Worm (Caenorhabditis elegans) whole organism, late embryonic: ENCODE data around the gene coa-7.

Source experiments
- C08G9.2 ChIP-seq: sonication (generic microtip); optimal IDR thresholded peaks from 2 replicates; lab custom pipeline; 2016; ENCODE audit warnings: mild to moderate bottlenecking, missing genetic modification characterization, moderate library complexity, missing compliant biosample characterization
- C38D4.7 ChIP-seq: fragments of 200-800 bp; sonication (Bioruptor generic); optimal IDR thresholded peaks from 2 replicates; lab custom pipeline; 2018; ENCODE audit warnings: mild to moderate bottlenecking, missing genetic modification characterization, moderate library complexity, missing compliant biosample characterization
- F13H6.1 ChIP-seq: sonication (generic microtip); optimal IDR thresholded peaks from 2 replicates; lab custom pipeline; 2016; ENCODE audit warnings: missing genetic modification characterization, missing compliant biosample characterization
- K09A11.1 ChIP-seq: sonication (generic microtip); optimal IDR thresholded peaks from 2 replicates; lab custom pipeline; 2017; ENCODE audit warnings: antibody characterized with exemption, mild to moderate bottlenecking, missing genetic modification characterization, missing compliant biosample characterization; ENCODE audit not compliant: insufficient read depth
- T23F11.4 ChIP-seq: fragments of 200-800 bp; sonication (Bioruptor generic); optimal IDR thresholded peaks from 2 replicates; lab custom pipeline; 2018; ENCODE audit warnings: mild to moderate bottlenecking, missing genetic modification characterization, missing compliant biosample characterization
- Y22D7AL.16 ChIP-seq: sonication (generic microtip); optimal IDR thresholded peaks from 2 replicates; lab custom pipeline; 2016; ENCODE audit warnings: missing genetic modification characterization, missing compliant biosample characterization
- ahr-1 ChIP-seq: sonication (generic microtip); optimal IDR thresholded peaks from 2 replicates; lab custom pipeline; 2016; ENCODE audit warnings: missing genetic modification characterization, missing compliant biosample characterization
- ama-1 ChIP-seq: fragments of 150-350 bp; optimal IDR thresholded peaks from 2 replicates; lab custom pipeline; 2014
- ceh-18 ChIP-seq: sonication (generic microtip); optimal IDR thresholded peaks from 2 replicates; lab custom pipeline; 2016; ENCODE audit warnings: missing genetic modification characterization, missing compliant biosample characterization
- ceh-2 ChIP-seq: sonication (generic microtip); optimal IDR thresholded peaks from 2 replicates; lab custom pipeline; 2016; ENCODE audit warnings: missing genotype, missing genetic modification characterization, missing compliant biosample characterization
- ceh-22 ChIP-seq: sonication (generic microtip); optimal IDR thresholded peaks from 2 replicates; lab custom pipeline; 2017; ENCODE audit warnings: missing biosample characterization, missing genetic modification characterization
- ceh-31 ChIP-seq: sonication (generic microtip); optimal IDR thresholded peaks from 2 replicates; lab custom pipeline; 2016; ENCODE audit warnings: missing genetic modification characterization, missing compliant biosample characterization
- ceh-48 ChIP-seq: sonication (generic microtip); optimal IDR thresholded peaks from 2 replicates; lab custom pipeline; 2016; ENCODE audit warnings: missing genetic modification characterization, inconsistent platforms, missing compliant biosample characterization
- ceh-6 ChIP-seq: fragments of 200-800 bp; sonication (Bioruptor generic); optimal IDR thresholded peaks from 2 replicates; lab custom pipeline; 2018; ENCODE audit warnings: mild to moderate bottlenecking, missing genetic modification characterization, missing compliant biosample characterization
- dmd-4 ChIP-seq: sonication (generic microtip); optimal IDR thresholded peaks from 2 replicates; lab custom pipeline; 2016; ENCODE audit warnings: borderline replicate concordance, missing genetic modification characterization, missing compliant biosample characterization
- dve-1 ChIP-seq: sonication (generic microtip); optimal IDR thresholded peaks from 2 replicates; lab custom pipeline; 2017; ENCODE audit warnings: antibody characterized with exemption, mild to moderate bottlenecking, missing genetic modification characterization, missing compliant biosample characterization
- elt-4 ChIP-seq: sonication (generic microtip); optimal IDR thresholded peaks from 2 replicates; lab custom pipeline; 2016; ENCODE audit warnings: missing genetic modification characterization, missing compliant biosample characterization
- fax-1 ChIP-seq: sonication (generic microtip); optimal IDR thresholded peaks from 2 replicates; lab custom pipeline; 2016; ENCODE audit warnings: missing genotype, missing genetic modification characterization, missing compliant biosample characterization
- fkh-10 ChIP-seq: fragments of 150-350 bp; optimal IDR thresholded peaks from 2 replicates; lab custom pipeline; 2014; ENCODE audit warnings: missing biosample characterization, missing genetic modification reagents, missing genetic modification characterization
- gmeb-2 ChIP-seq: sonication (generic microtip); optimal IDR thresholded peaks from 2 replicates; lab custom pipeline; 2016; ENCODE audit warnings: missing genetic modification characterization, inconsistent platforms, missing compliant biosample characterization
- hlh-13 ChIP-seq: fragments of 200-800 bp; sonication (Bioruptor generic); optimal IDR thresholded peaks from 2 replicates; lab custom pipeline; 2018; ENCODE audit warnings: mild to moderate bottlenecking, missing genetic modification characterization, missing compliant biosample characterization
- hlh-30 ChIP-seq: sonication (generic microtip); optimal IDR thresholded peaks from 2 replicates; lab custom pipeline; 2017; ENCODE audit warnings: antibody characterized with exemption, missing genetic modification characterization, missing compliant biosample characterization; ENCODE audit not compliant: insufficient read depth
- hlh-6 ChIP-seq: sonication (generic microtip); optimal IDR thresholded peaks from 2 replicates; lab custom pipeline; 2016; ENCODE audit warnings: missing genotype, missing genetic modification characterization, missing compliant biosample characterization
- hlh-8 ChIP-seq: sonication (generic microtip); optimal IDR thresholded peaks from 2 replicates; lab custom pipeline; 2016; ENCODE audit warnings: missing genotype, missing genetic modification characterization, missing compliant biosample characterization
- lin-11 ChIP-seq: fragments of 200-800 bp; sonication (Bioruptor generic); optimal IDR thresholded peaks from 2 replicates; lab custom pipeline; 2018; ENCODE audit warnings: mild to moderate bottlenecking, missing genetic modification characterization, missing compliant biosample characterization
- madf-2 ChIP-seq: sonication (generic microtip); optimal IDR thresholded peaks from 2 replicates; lab custom pipeline; 2017; ENCODE audit warnings: missing genetic modification characterization, missing compliant biosample characterization
- mec-3 ChIP-seq: sonication (generic microtip); optimal IDR thresholded peaks from 2 replicates; lab custom pipeline; 2016; ENCODE audit warnings: borderline replicate concordance, missing genetic modification characterization, missing compliant biosample characterization
- nfya-1 ChIP-seq: sonication (generic microtip); optimal IDR thresholded peaks from 2 replicates; lab custom pipeline; 2017; ENCODE audit warnings: missing genetic modification characterization, mild to moderate bottlenecking, missing compliant biosample characterization, antibody characterized with exemption, moderate library complexity
- nhr-232 ChIP-seq: sonication (generic microtip); optimal IDR thresholded peaks from 2 replicates; lab custom pipeline; 2016; ENCODE audit warnings: missing genetic modification characterization, missing compliant biosample characterization
- odd-2 ChIP-seq: sonication (generic microtip); optimal IDR thresholded peaks from 2 replicates; lab custom pipeline; 2017; ENCODE audit warnings: antibody characterized with exemption, mild to moderate bottlenecking, missing genetic modification characterization, missing compliant biosample characterization
- pag-3 ChIP-seq: sonication (generic microtip); optimal IDR thresholded peaks from 2 replicates; lab custom pipeline; 2016; ENCODE audit warnings: missing compliant biosample characterization, missing genetic modification characterization, borderline replicate concordance
- pat-9 ChIP-seq: fragments of 200-800 bp; sonication (Bioruptor generic); optimal IDR thresholded peaks from 2 replicates; lab custom pipeline; 2018; ENCODE audit warnings: mild to moderate bottlenecking, missing genetic modification characterization, moderate library complexity, missing compliant biosample characterization
- pax-1 ChIP-seq: fragments of 150-350 bp; optimal IDR thresholded peaks from 2 replicates; lab custom pipeline; 2014; ENCODE audit warnings: missing biosample characterization, missing genetic modification characterization
- pros-1 ChIP-seq: fragments of 150-350 bp; optimal IDR thresholded peaks from 2 replicates; lab custom pipeline; 2014; ENCODE audit warnings: missing biosample characterization, missing genetic modification reagents, missing genetic modification characterization
- ref-2 ChIP-seq: sonication (generic microtip); optimal IDR thresholded peaks from 2 replicates; lab custom pipeline; 2016; ENCODE audit warnings: missing genetic modification characterization, missing compliant biosample characterization
- rnt-1 ChIP-seq: sonication (generic microtip); optimal IDR thresholded peaks from 2 replicates; lab custom pipeline; 2016; ENCODE audit warnings: missing genetic modification characterization, missing compliant biosample characterization
- sdc-2 ChIP-seq: sonication (generic microtip); optimal IDR thresholded peaks from 2 replicates; lab custom pipeline; 2016; ENCODE audit warnings: missing genotype, missing genetic modification characterization, missing compliant biosample characterization
- sox-2 ChIP-seq: fragments of 200-800 bp; sonication (Bioruptor generic); IDR thresholded peaks from 2 replicates; pipeline ENCODE4 v1.3.6; 2022; ENCODE audit warnings: missing genetic modification reagents, missing genetic modification characterization, missing compliant biosample characterization
- syd-9 ChIP-seq: sonication (generic microtip); optimal IDR thresholded peaks from 2 replicates; lab custom pipeline; 2016; ENCODE audit warnings: mild to moderate bottlenecking, missing genetic modification characterization, moderate library complexity, missing compliant biosample characterization
- tbx-2 ChIP-seq: sonication (generic microtip); optimal IDR thresholded peaks from 2 replicates; lab custom pipeline; 2016; ENCODE audit warnings: missing genetic modification characterization, missing compliant biosample characterization
- tbx-7 ChIP-seq: sonication (generic microtip); optimal IDR thresholded peaks from 2 replicates; lab custom pipeline; 2016; ENCODE audit warnings: missing genotype, missing genetic modification characterization, missing compliant biosample characterization
- ttx-3 ChIP-seq: sonication (generic microtip); optimal IDR thresholded peaks from 2 replicates; lab custom pipeline; 2016; ENCODE audit warnings: missing genetic modification reagents, missing genetic modification characterization, missing compliant biosample characterization
- unc-42 ChIP-seq: sonication (generic microtip); optimal IDR thresholded peaks from 2 replicates; lab custom pipeline; 2016; ENCODE audit warnings: missing genotype, missing genetic modification characterization, missing compliant biosample characterization
- unc-55 ChIP-seq: sonication (generic microtip); optimal IDR thresholded peaks from 2 replicates; lab custom pipeline; 2017; ENCODE audit warnings: missing biosample characterization, missing genetic modification reagents, missing genetic modification characterization
- ztf-16 ChIP-seq: sonication (generic microtip); optimal IDR thresholded peaks from 2 replicates; lab custom pipeline; 2017; ENCODE audit warnings: missing genetic modification characterization, missing compliant biosample characterization

coa-7 gene

ce11 chrII:11636617-11637016 is 14.3 kb downstream of the coa-7 start:
- TF ChIP-seq ama-1 (lab: Kevin White, UChicago), result peak; percentile 55
- peak; percentile 25 for TF ChIP-seq gmeb-2 (tag; lab: Kevin White, UChicago)
- no peak for TF ChIP-seq unc-42 (tag; lab: Kevin White, UChicago)
- TF ChIP-seq C38D4.7 (GFP tag; lab: Kevin White, UChicago), result peak; percentile 17
- TF ChIP-seq, all 69 proteins: peak for 3

ce11 chrII:11635745-11636161 is 15.2 kb downstream of the coa-7 start:
- TF ChIP-seq sox-2 (GFP tag; lab: Robert Waterston, UW) (peak; percentile 79), nfya-1 (tag; lab: Kevin White, UChicago) (peak; percentile 89), hlh-8 (tag; lab: Kevin White, UChicago) (peak; percentile 35), ceh-31 (tag; lab: Kevin White, UChicago) (peak; percentile 74), unc-55 (GFP tag; lab: Kevin White, UChicago) (peak; percentile 87), K09A11.1 (tag; lab: Kevin White, UChicago) (peak; percentile 55), hlh-30 (tag; lab: Kevin White, UChicago) (peak; percentile 67), unc-42 (tag; lab: Kevin White, UChicago) (peak; percentile 45), dve-1 (tag; lab: Kevin White, UChicago) (peak; percentile 54), odd-2 (no peak), C08G9.2 (tag; lab: Kevin White, UChicago) (peak; percentile 6), tbx-2 (tag; lab: Kevin White, UChicago) (peak; percentile 56), elt-4 (tag; lab: Kevin White, UChicago) (no peak), pat-9 (tag; lab: Kevin White, UChicago) (peak; percentile 33), hlh-6 (no peak), pros-1 (tag; lab: Kevin White, UChicago) (peak; percentile 87), madf-2 (tag; lab: Kevin White, UChicago) (peak; percentile 84), ref-2 (peak; percentile 90), F13H6.1 (tag; lab: Kevin White, UChicago) (peak; percentile 65), ceh-6 (GFP tag; lab: Kevin White, UChicago) (peak; percentile 5), pax-1 (tag; lab: Kevin White, UChicago) (peak; percentile 80), ahr-1 (tag; lab: Kevin White, UChicago) (no peak), ceh-18 (tag; lab: Kevin White, UChicago) (peak; percentile 29), rnt-1 (tag; lab: Kevin White, UChicago) (peak; percentile 52), ceh-22 (tag; lab: Kevin White, UChicago) (no peak), ceh-48 (tag; lab: Kevin White, UChicago) (peak; percentile 44), ama-1 (lab: Kevin White, UChicago) (peak; percentile 81), ceh-2 (peak; percentile 31), T23F11.4 (GFP tag; lab: Kevin White, UChicago) (no peak), sdc-2 (peak; percentile 39), ttx-3 (tag; lab: Kevin White, UChicago) (no peak), tbx-7 (peak; percentile 33), Y22D7AL.16 (tag; lab: Kevin White, UChicago) (peak; percentile 36)
- TF ChIP-seq, all 69 proteins: peak for 26

ce11 chrII:11634681-11635527 is 16.0 kb downstream of the coa-7 start:
- peak; percentile 81 for TF ChIP-seq dmd-4 (tag; lab: Kevin White, UChicago)
- TF ChIP-seq syd-9, result peak; percentile 66
- TF ChIP-seq ttx-3 (tag; lab: Kevin White, UChicago), result peak; percentile 43
- TF ChIP-seq fkh-10 (GFP tag; lab: Kevin White, UChicago), result peak; percentile 58
- TF ChIP-seq hlh-30 (tag; lab: Kevin White, UChicago), result peak; percentile 60
- peak; percentile 98 for TF ChIP-seq rnt-1 (tag; lab: Kevin White, UChicago)
- no peak for TF ChIP-seq pax-1 (tag; lab: Kevin White, UChicago)
- no peak for TF ChIP-seq mec-3 (tag; lab: Kevin White, UChicago)
- TF ChIP-seq ceh-31 (tag; lab: Kevin White, UChicago), result peak; percentile 93
- TF ChIP-seq tbx-7, result peak; percentile 33
- TF ChIP-seq odd-2, result no peak
- TF ChIP-seq pag-3, result no peak
- TF ChIP-seq fax-1 (tag; lab: Kevin White, UChicago), result peak; percentile 59
- TF ChIP-seq elt-4 (tag; lab: Kevin White, UChicago), result peak; percentile 6
- peak; percentile 94 for TF ChIP-seq nfya-1 (tag; lab: Kevin White, UChicago)
- peak; percentile 54 for TF ChIP-seq C08G9.2 (tag; lab: Kevin White, UChicago)
- no peak for TF ChIP-seq hlh-13 (GFP tag; lab: Kevin White, UChicago)
- peak; percentile 65 for TF ChIP-seq ceh-6 (GFP tag; lab: Kevin White, UChicago)
- no peak for TF ChIP-seq lin-11 (tag; lab: Kevin White, UChicago)
- TF ChIP-seq nhr-232 (tag; lab: Kevin White, UChicago), result peak; percentile 44
- TF ChIP-seq ztf-16 (tag; lab: Kevin White, UChicago), result peak; percentile 74
